Fruit fly (Drosophila melanogaster): ENCODE measurements around the gene qua.

The qua gene

dm6 chr2L:17465915-17466677 lies 30.9 kb downstream of the qua start (continued):
- TF ChIP-seq Atf-2 (GFP tag; optimal IDR thresholded peaks at IDR 0.05) (peak; percentile 80), CG12744 (GFP tag; optimal IDR thresholded peaks at IDR 0.05) (peak; percentile 52), btn (GFP tag; optimal IDR thresholded peaks at IDR 0.05) (peak; percentile 82), CG11723 (GFP tag; optimal IDR thresholded peaks at IDR 0.05) (peak; percentile 32), CG2120 (GFP tag; optimal IDR thresholded peaks at IDR 0.05) (peak; percentile 79), Hand (GFP tag; optimal IDR thresholded peaks at IDR 0.05) (peak; percentile 80), CG16863 (GFP tag; optimal IDR thresholded peaks at IDR 0.05) (peak; percentile 75), CG8281 (tag; optimal IDR thresholded peaks at IDR 0.05) (peak; percentile 47)

dm6 chr2L:17457944-17458343 lies 39.1 kb downstream of the qua start, which contains the start of gene CG18563:
Gene CG18563, minus strand, starts transcription at chr2L:17458044.
- TF ChIP-seq gcm (GFP tag; optimal IDR thresholded peaks at IDR 0.05) (no peak), pnt (GFP tag; optimal IDR thresholded peaks at IDR 0.05) (no peak), fd3F (GFP tag; optimal IDR thresholded peaks at IDR 0.05) (no peak), CTCF (GFP tag; optimal IDR thresholded peaks at IDR 0.05) (no peak), kay (GFP tag; optimal IDR thresholded peaks at IDR 0.05) (no peak), CG17359 (tag; optimal IDR thresholded peaks at IDR 0.05) (no peak), yki (optimal IDR thresholded peaks at IDR 0.05) (no peak)

- no peak for TF ChIP-seq hbn (GFP tag; IDR thresholded peaks at IDR 0.05; ENCODE audit: partially characterized antibody)
- TF ChIP-seq cad (GFP tag; optimal IDR thresholded peaks at IDR 0.05) = no peak
- no peak for TF ChIP-seq CG9876 (GFP tag; optimal IDR thresholded peaks at IDR 0.05)
- no peak for TF ChIP-seq Bgb (GFP tag; IDR thresholded peaks at IDR 0.05; ENCODE audit: partially characterized antibody)
- no peak for TF ChIP-seq GATAe (GFP tag; conservative IDR thresholded peaks at IDR 0.05)
- no peak for TF ChIP-seq CG17385 (GFP tag; optimal IDR thresholded peaks at IDR 0.05)
- no peak for TF ChIP-seq CG10366 (GFP tag; IDR thresholded peaks at IDR 0.05)
- TF ChIP-seq MESR4 (GFP tag; optimal IDR thresholded peaks at IDR 0.05) = no peak
Measured at dm6 chr2L:17455823-17456222, 41.2 kb downstream of the qua start, which contains the start of gene SPH93. Gene SPH93, minus strand, starts transcription at chr2L:17455923.

- TF ChIP-seq wek (GFP tag; optimal IDR thresholded peaks at IDR 0.05) (no peak), jumu (GFP tag; optimal IDR thresholded peaks at IDR 0.05) (no peak), Spps (tag; optimal IDR thresholded peaks at IDR 0.05) (no peak), cato (GFP tag; optimal IDR thresholded peaks at IDR 0.05; ENCODE audit: borderline replicate concordance) (no peak), CG32532 (GFP tag; IDR thresholded peaks at IDR 0.05) (no peak), cas (GFP tag; IDR thresholded peaks at IDR 0.05) (no peak), Lhr (GFP tag; optimal IDR thresholded peaks at IDR 0.05) (no peak), tx (GFP tag; optimal IDR thresholded peaks at IDR 0.05) (no peak), bcd (GFP tag; optimal IDR thresholded peaks at IDR 0.05) (no peak), CG16815 (GFP tag; optimal IDR thresholded peaks at IDR 0.05) (no peak), usp (GFP tag; optimal IDR thresholded peaks at IDR 0.05) (no peak)
Measured at dm6 chr2L:17452624-17453023, 44.4 kb downstream of the qua start, which contains the start of gene CG5050. Gene CG5050, plus strand, starts transcription at chr2L:17452924.

- TF ChIP-seq schlank (tag; optimal IDR thresholded peaks at IDR 0.05) (no peak), Atf-2 (GFP tag; optimal IDR thresholded peaks at IDR 0.05) (no peak), sens (GFP tag) (peak; percentile 50), cwo (GFP tag; optimal IDR thresholded peaks at IDR 0.05) (peak; percentile 38), Hey (tag; optimal IDR thresholded peaks at IDR 0.05) (peak; percentile 92)
Measured at dm6 chr2L:17452084-17452483, 44.9 kb downstream of the qua start.
